Fruit fly (Drosophila melanogaster) whole organism, pupa: ENCODE data around the gene CG17177.

ENCODE experiments used
- CG13204 ChIP-seq: fragments of 200-800 bp; sonication (Bioruptor generic); optimal IDR thresholded peaks from 2 replicates; lab custom pipeline; 2018; ENCODE audit warnings: missing biosample characterization, mild to moderate bottlenecking, missing genetic modification characterization, moderate library complexity
- CG8159 ChIP-seq: fragments of 200-800 bp; sonication (Bioruptor generic); optimal IDR thresholded peaks from 3 replicates; lab custom pipeline; 2018; ENCODE audit warnings: missing biosample characterization, mild to moderate bottlenecking, missing genetic modification characterization, moderate library complexity
- D1 ChIP-seq: fragments of 200-800 bp; sonication (Bioruptor generic); optimal IDR thresholded peaks from 2 replicates; lab custom pipeline; 2018; ENCODE audit warnings: missing biosample characterization, mild to moderate bottlenecking, missing genetic modification characterization, moderate library complexity
- EcR ChIP-seq: fragments of 200-800 bp; sonication (Bioruptor generic); optimal IDR thresholded peaks from 3 replicates; lab custom pipeline; 2019; ENCODE audit warnings: missing biosample characterization, missing genetic modification characterization, mild to moderate bottlenecking, moderate library complexity, missing genetic modification reagents
- Pif1B ChIP-seq: fragments of 200-800 bp; sonication (Bioruptor generic); optimal IDR thresholded peaks from 3 replicates; lab custom pipeline; 2016; ENCODE audit warnings: missing biosample characterization, missing genetic modification characterization
- gl ChIP-seq: fragments of 200-800 bp; sonication (Bioruptor generic); optimal IDR thresholded peaks from 2 replicates; lab custom pipeline; 2018; ENCODE audit warnings: missing biosample characterization, mild to moderate bottlenecking, missing genetic modification characterization

dm6 chr3L:14691047-14691446 is 10.4 kb downstream of the CG17177 start, which contains the start of gene gdrd:
- no peak for TF ChIP-seq CG13204 (GFP tag; lab: Kevin White, UChicago)
- TF ChIP-seq EcR (GFP tag; lab: Kevin White, UChicago): no peak
- TF ChIP-seq gl (tag; lab: Kevin White, UChicago): no peak
- TF ChIP-seq CG8159 (tag; lab: Kevin White, UChicago): no peak
- TF ChIP-seq D1 (tag; lab: Kevin White, UChicago): no peak
- TF ChIP-seq Pif1B (GFP tag; lab: Kevin White, UChicago): no peak
